Fruit fly (Drosophila melanogaster): ENCODE data around the gene Grip163.

The Grip163 gene

DNA sequence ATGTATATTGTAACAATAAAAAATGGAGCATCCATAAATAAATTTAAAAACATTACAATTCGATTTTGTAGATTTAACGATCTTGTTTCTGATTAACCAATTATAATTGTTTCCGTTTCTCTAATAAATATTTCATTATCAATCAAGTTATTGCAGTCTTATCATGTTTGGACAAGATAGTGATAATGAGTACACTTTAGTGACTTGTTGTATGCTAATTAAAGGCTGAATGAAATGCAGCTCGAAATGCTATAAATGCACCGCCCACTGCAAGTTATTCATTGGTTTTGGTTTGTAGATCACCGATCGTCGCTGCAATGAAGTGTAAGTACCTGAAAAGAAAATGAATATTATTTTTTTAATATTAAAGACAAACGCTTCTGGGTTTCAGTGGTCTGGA lies 23.3 kb downstream of the Grip163 start, which contains the start of gene CG14125:
TSS of gene CG14125 (plus strand) at position 301 of the 400 bp plus-strand sequence.
- TF ChIP-seq jim (GFP tag; optimal IDR thresholded peaks at IDR 0.05): no peak
- no peak for TF ChIP-seq tai (GFP tag; optimal IDR thresholded peaks at IDR 0.05)
- TF ChIP-seq Abd-B (GFP tag; optimal IDR thresholded peaks at IDR 0.05): no peak
- TF ChIP-seq Hr83 (GFP tag; optimal IDR thresholded peaks at IDR 0.05; ENCODE audit: poor library complexity, severe bottlenecking): no peak
- TF ChIP-seq brk (GFP tag; optimal IDR thresholded peaks at IDR 0.05): no peak
- TF ChIP-seq Hnf4 (GFP tag; optimal IDR thresholded peaks at IDR 0.05): no peak
- no peak for TF ChIP-seq OdsH (GFP tag; optimal IDR thresholded peaks at IDR 0.05)
- TF ChIP-seq Dfd (GFP tag; optimal IDR thresholded peaks at IDR 0.05): no peak
- TF ChIP-seq dsf (GFP tag; optimal IDR thresholded peaks at IDR 0.05; ENCODE audit: borderline replicate concordance): no peak
- no peak for TF ChIP-seq Hr78 (GFP tag; optimal IDR thresholded peaks at IDR 0.05)
- no peak for TF ChIP-seq woc (GFP tag; optimal IDR thresholded peaks at IDR 0.05)
- no peak for TF ChIP-seq HLH106 (tag; optimal IDR thresholded peaks at IDR 0.05)
- no peak for TF ChIP-seq sage (GFP tag; optimal IDR thresholded peaks at IDR 0.05)

DNA sequence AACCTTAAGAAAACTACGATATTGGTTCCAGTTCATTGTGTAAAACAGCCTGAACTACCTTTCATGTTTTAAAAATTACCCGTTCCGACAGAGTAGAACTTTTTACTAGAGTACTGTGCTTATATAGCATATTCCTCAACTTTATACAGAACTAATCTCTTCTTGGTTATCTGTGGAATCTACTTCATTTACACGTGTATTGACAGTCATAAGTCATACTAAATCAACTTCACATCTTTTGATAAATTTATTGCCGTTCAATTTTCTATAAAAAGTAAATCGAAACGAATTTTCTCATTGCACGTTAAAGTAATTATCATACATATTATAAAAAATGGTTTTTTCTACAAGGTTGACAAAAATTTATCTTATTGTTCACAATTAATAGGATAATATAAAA lies 24.2 kb downstream of the Grip163 start, which contains the start of gene CG42397:
TSS of gene CG42397 (minus strand) at position 101 of the 400 bp plus-strand sequence.
- TF ChIP-seq Dfd (GFP tag; optimal IDR thresholded peaks at IDR 0.05) (no peak), woc (GFP tag; optimal IDR thresholded peaks at IDR 0.05) (no peak), sv (GFP tag; optimal IDR thresholded peaks at IDR 0.05) (no peak), br (GFP tag; optimal IDR thresholded peaks at IDR 0.05) (no peak), Sp1 (GFP tag; optimal IDR thresholded peaks at IDR 0.05) (no peak), lola (GFP tag; optimal IDR thresholded peaks at IDR 0.05) (no peak), jim (GFP tag; optimal IDR thresholded peaks at IDR 0.05) (no peak), CrebA (GFP tag; optimal IDR thresholded peaks at IDR 0.05; ENCODE audit: borderline replicate concordance) (no peak), Dif (GFP tag; optimal IDR thresholded peaks at IDR 0.05; ENCODE audit: partially characterized antibody) (no peak), Mio (GFP tag; optimal IDR thresholded peaks at IDR 0.05) (no peak), dmrt93B (GFP tag; optimal IDR thresholded peaks at IDR 0.05) (no peak), brk (GFP tag; optimal IDR thresholded peaks at IDR 0.05) (no peak), tai (GFP tag; optimal IDR thresholded peaks at IDR 0.05) (no peak), Myc (optimal IDR thresholded peaks at IDR 0.05) (no peak)

DNA sequence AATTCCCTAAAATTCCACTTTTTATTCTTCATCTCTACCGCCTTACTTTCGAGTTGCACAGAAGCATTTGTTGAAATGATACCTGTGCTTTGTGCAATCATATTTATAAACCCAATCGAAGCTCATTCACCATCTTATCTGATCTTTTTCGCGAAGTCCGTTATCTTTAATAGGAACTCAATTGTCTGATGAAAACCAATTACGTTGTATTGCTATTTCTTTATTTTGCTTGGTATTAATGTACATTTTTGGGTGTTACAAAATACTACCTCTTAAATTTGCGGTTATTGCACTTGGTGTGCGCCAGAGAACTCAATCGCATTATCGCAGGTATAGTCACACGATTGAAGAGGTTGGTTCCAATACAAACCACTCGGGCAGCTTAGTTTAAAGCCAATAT lies 25.1 kb downstream of the Grip163 start, which contains the start of gene Muc68E:
TSS of gene Muc68E (minus strand) at position 101 of the 400 bp plus-strand sequence.
- no peak for TF ChIP-seq tai (GFP tag; optimal IDR thresholded peaks at IDR 0.05)
- TF ChIP-seq Vsx2 (GFP tag; optimal IDR thresholded peaks at IDR 0.05; ENCODE audit: partially characterized antibody): no peak
- no peak for TF ChIP-seq dl (GFP tag; optimal IDR thresholded peaks at IDR 0.05; ENCODE audit: insufficient read depth in 1 of 2, partially characterized antibody in 2 of 2)
- TF ChIP-seq Sp1 (GFP tag; optimal IDR thresholded peaks at IDR 0.05): no peak
- TF ChIP-seq GATAd (GFP tag; optimal IDR thresholded peaks at IDR 0.05): no peak

DNA sequence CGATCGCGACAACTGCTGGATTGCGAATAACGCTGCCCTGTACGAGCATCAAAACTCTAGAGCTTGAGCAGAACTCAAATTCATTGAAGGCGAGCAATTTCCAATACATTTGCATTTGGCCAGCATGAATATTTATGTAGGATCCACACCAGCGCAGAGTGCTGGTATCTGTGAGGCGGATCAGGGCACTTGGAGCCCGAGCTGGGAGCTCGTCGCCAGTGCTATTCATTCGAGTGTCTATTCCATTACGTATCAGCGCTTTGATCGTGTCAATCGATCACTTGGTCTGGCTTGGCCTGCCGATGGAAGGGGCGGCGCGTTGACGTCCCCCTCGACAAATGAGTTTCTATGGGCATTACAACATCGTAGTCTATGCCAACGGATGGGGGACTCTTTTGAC lies 31.8 kb downstream of the Grip163 start, which contains the start of gene prc:
TSS of gene prc (minus strand) at position 28 of the 400 bp plus-strand sequence.
- TF ChIP-seq brk (GFP tag; optimal IDR thresholded peaks at IDR 0.05): no peak
- TF ChIP-seq N (GFP tag; optimal IDR thresholded peaks at IDR 0.05): no peak
- no peak for TF ChIP-seq Vsx2 (GFP tag; optimal IDR thresholded peaks at IDR 0.05; ENCODE audit: partially characterized antibody)
- TF ChIP-seq rgr (GFP tag; optimal IDR thresholded peaks at IDR 0.05): no peak
- no peak for TF ChIP-seq fru (GFP tag; optimal IDR thresholded peaks at IDR 0.05)
- no peak for TF ChIP-seq sage (GFP tag; optimal IDR thresholded peaks at IDR 0.05)
- TF ChIP-seq HLH106 (tag; optimal IDR thresholded peaks at IDR 0.05): no peak
- no peak for TF ChIP-seq CG32264 (GFP tag; optimal IDR thresholded peaks at IDR 0.05)
- no peak for TF ChIP-seq CG9705 (GFP tag; optimal IDR thresholded peaks at IDR 0.05)

DNA sequence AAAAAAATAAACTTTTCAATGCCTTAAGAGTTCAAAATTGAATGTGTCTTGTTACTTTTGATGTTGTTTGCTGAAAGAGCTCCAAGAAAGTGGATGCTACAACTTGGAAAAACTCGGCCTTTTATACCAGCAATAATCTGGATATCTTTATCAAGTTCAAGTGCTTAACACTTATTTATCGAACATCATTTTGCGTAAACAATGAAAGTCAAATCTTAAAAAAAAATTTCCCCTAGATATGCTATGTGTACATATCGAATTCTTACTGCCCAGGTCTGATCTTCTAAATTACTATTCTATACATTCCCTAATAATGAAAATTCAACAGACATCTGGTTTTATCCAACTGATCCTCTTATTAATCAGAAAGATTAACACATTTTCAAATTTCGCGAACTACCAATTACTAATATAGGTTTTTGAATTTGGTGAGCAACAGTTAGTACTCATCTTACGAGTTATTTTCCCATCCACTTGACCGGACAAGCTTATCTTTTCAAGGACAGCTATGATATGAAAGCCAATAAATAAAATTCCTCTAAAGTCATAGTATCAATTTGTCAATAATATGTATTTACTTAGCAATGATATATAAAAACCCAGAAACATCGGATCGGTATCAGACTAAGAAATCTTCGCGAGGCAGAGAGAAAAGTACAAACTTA lies 40.1 kb downstream of the Grip163 start, which contains the start of the genes CG11570 and CG43294:
TSS of gene CG11570 (minus strand) at position 101 of the 665 bp plus-strand sequence.
TSS of gene CG43294 (plus strand) at position 615 of the 665 bp plus-strand sequence.
- TF ChIP-seq sage (GFP tag; optimal IDR thresholded peaks at IDR 0.05) (no peak), Myc (optimal IDR thresholded peaks at IDR 0.05) (no peak), sv (GFP tag; optimal IDR thresholded peaks at IDR 0.05) (no peak), Dfd (GFP tag; optimal IDR thresholded peaks at IDR 0.05) (no peak), lola (GFP tag; optimal IDR thresholded peaks at IDR 0.05) (no peak), dmrt93B (GFP tag; optimal IDR thresholded peaks at IDR 0.05) (no peak), psq (GFP tag; optimal IDR thresholded peaks at IDR 0.05) (no peak), woc (GFP tag; optimal IDR thresholded peaks at IDR 0.05) (no peak), Mio (GFP tag; optimal IDR thresholded peaks at IDR 0.05) (no peak)

All from whole organism, wandering third instar larva.